Worm (Caenorhabditis elegans): ENCODE measurements around the gene srb-5.

- TF ChIP-seq attf-6 (GFP tag; IDR thresholded peaks at IDR 0.05) (no peak), dpl-1 (GFP tag; optimal IDR thresholded peaks at IDR 0.05) (no peak), egl-44 (GFP tag; IDR thresholded peaks at IDR 0.05) (no peak), cebp-2 (GFP tag; IDR thresholded peaks at IDR 0.05) (no peak), lsl-1 (GFP tag; optimal IDR thresholded peaks at IDR 0.05) (no peak), nhr-80 (tag; optimal IDR thresholded peaks at IDR 0.05) (no peak), pha-4 (tag; optimal IDR thresholded peaks at IDR 0.05) (no peak)
These were observed 47.6 kb upstream of the srb-5 start, which contains the start of gene C34F11.8 for ce11 chrII:5210830-5211229.
